Fruit fly (Drosophila melanogaster) S2 (cell line): Measurements from ENCODE around the gene Hs3st-B.

Source experiments
- CG8478 ChIP-seq: fragments of >200 bp; optimal IDR thresholded peaks from 2 replicates; lab custom pipeline; 2018
- CTCF ChIP-seq, 2 experiments: fragments of >200 bp; optimal IDR thresholded peaks; 2 replicates each; lab custom pipeline; 2018

Gene Hs3st-B

dm6 chrX:19276489-19277117, 28.2 kb downstream of the Hs3st-B start, which contains the start of the genes CG32537 and CG32536:
TSS of gene CG32537 (minus strand) at chrX:19276539.
TSS of gene CG32536 (minus strand) at chrX:19276898.
- TF ChIP-seq CG8478 (lab: Kevin White, UChicago), result no peak
- no peak for TF ChIP-seq CTCF (optimal IDR thresholded peaks at IDR 0.05; lab: Kevin White, UChicago)

- no peak for TF ChIP-seq CTCF (optimal IDR thresholded peaks at IDR 0.05; lab: Kevin White, UChicago)
Observed at dm6 chrX:19278395-19278794, 30.0 kb downstream of the Hs3st-B start.

dm6 chrX:19280249-19280648, 31.8 kb downstream of the Hs3st-B start, which contains the start of gene CG8028:
TSS of gene CG8028 (minus strand) at chrX:19280349.
- TF ChIP-seq CTCF (optimal IDR thresholded peaks at IDR 0.05; lab: Kevin White, UChicago) (no peak), CG8478 (lab: Kevin White, UChicago) (no peak)

- TF ChIP-seq CTCF (optimal IDR thresholded peaks at IDR 0.05; lab: Kevin White, UChicago) (no peak), CG8478 (lab: Kevin White, UChicago) (no peak)
Observed at dm6 chrX:19280685-19281084, 32.2 kb downstream of the Hs3st-B start.

- TF ChIP-seq CTCF (optimal IDR thresholded peaks at IDR 0.05; lab: Kevin White, UChicago) (no peak), CG8478 (lab: Kevin White, UChicago) (no peak)
Observed at dm6 chrX:19281271-19281670, 32.8 kb downstream of the Hs3st-B start.

dm6 chrX:19285441-19285840, 37.0 kb downstream of the Hs3st-B start:
- no peak for TF ChIP-seq CG8478 (lab: Kevin White, UChicago)
- TF ChIP-seq CTCF (optimal IDR thresholded peaks at IDR 0.05; lab: Kevin White, UChicago), result no peak

dm6 chrX:19286235-19286634, 37.8 kb downstream of the Hs3st-B start:
- TF ChIP-seq CG8478 (lab: Kevin White, UChicago), result no peak
- no peak for TF ChIP-seq CTCF (optimal IDR thresholded peaks at IDR 0.05; lab: Kevin White, UChicago)

dm6 chrX:19287784-19288183, 39.3 kb downstream of the Hs3st-B start:
- TF ChIP-seq CTCF (optimal IDR thresholded peaks at IDR 0.05; lab: Kevin White, UChicago) (no peak), CG8478 (lab: Kevin White, UChicago) (no peak)

dm6 chrX:19289318-19289970, 41.0 kb downstream of the Hs3st-B start:
- no peak for TF ChIP-seq CG8478 (lab: Kevin White, UChicago)
- TF ChIP-seq CTCF (optimal IDR thresholded peaks at IDR 0.05; lab: Kevin White, UChicago), result no peak

- TF ChIP-seq CTCF (optimal IDR thresholded peaks at IDR 0.05; lab: Kevin White, UChicago), result no peak
Observed at dm6 chrX:19291780-19292605, 43.6 kb downstream of the Hs3st-B start.

- TF ChIP-seq CTCF (optimal IDR thresholded peaks at IDR 0.05; lab: Kevin White, UChicago) (no peak), CG8478 (lab: Kevin White, UChicago) (no peak)
Observed at dm6 chrX:19293320-19293719, 44.9 kb downstream of the Hs3st-B start.

- TF ChIP-seq CG8478 (lab: Kevin White, UChicago) (no peak), CTCF (optimal IDR thresholded peaks at IDR 0.05; lab: Kevin White, UChicago) (no peak)
Observed at dm6 chrX:19294030-19294429, 45.6 kb downstream of the Hs3st-B start.

dm6 chrX:19294953-19295352, 46.5 kb downstream of the Hs3st-B start:
- TF ChIP-seq CG8478 (lab: Kevin White, UChicago) (no peak), CTCF (optimal IDR thresholded peaks at IDR 0.05; lab: Kevin White, UChicago) (no peak)

dm6 chrX:19295831-19296423, 47.5 kb downstream of the Hs3st-B start:
- TF ChIP-seq CG8478 (lab: Kevin White, UChicago), result no peak
- TF ChIP-seq CTCF (optimal IDR thresholded peaks at IDR 0.05; lab: Kevin White, UChicago), result no peak
